Worm (Caenorhabditis elegans) whole organism, mixed stage, embryonic: ENCODE results near the gene R12B2.8.

Experiments used
- nhr-237 ChIP-seq: fragments of 150-350 bp; optimal IDR thresholded peaks from 2 replicates; lab custom pipeline; 2014; ENCODE audit warnings: missing biosample characterization, missing genetic modification characterization
- nhr-76 ChIP-seq: sonication (generic microtip); optimal IDR thresholded peaks from 2 replicates; lab custom pipeline; 2017; ENCODE audit warnings: missing biosample characterization, missing genetic modification characterization
- unc-120 ChIP-seq: sonication (generic microtip); optimal IDR thresholded peaks from 2 replicates; lab custom pipeline; 2017; ENCODE audit warnings: missing genetic modification characterization, missing compliant biosample characterization; ENCODE audit not compliant: poor library complexity, severe bottlenecking

DNA sequence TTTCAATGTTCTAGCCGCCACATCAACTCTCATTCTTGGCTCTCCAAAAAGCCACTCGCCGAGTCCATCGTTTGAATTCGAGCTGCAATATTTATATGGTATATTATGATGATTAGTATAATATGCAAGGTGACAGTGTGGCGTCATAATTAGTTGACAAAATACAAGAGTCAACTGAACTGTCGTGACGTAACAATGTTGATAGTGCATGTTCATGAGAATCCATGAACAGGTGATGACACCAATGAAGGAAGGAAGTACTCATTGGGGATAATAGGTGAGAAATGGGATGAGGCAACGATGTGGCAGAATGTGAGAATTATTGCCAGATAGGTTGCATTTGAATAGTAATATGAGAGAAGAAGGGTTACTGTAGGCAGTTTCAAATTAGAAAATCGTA, 28.7 kb upstream of the R12B2.8 start:
- TF ChIP-seq nhr-237 (tag; lab: Kevin White, UChicago) (no peak), nhr-76 (no peak), unc-120 (tag; lab: Kevin White, UChicago) (no peak)
